Worm (Caenorhabditis elegans): ENCODE measurements around the gene T25B6.4.

- no peak for TF ChIP-seq T22C8.4 (GFP tag; IDR thresholded peaks at IDR 0.05)
- TF ChIP-seq klf-2 (GFP tag; conservative IDR thresholded peaks at IDR 0.05), result no peak
These were observed at the start of gene T25B6.4 for ce11 chrX:9015420-9015819.
